Fruit fly (Drosophila melanogaster): Measurements from ENCODE around the gene Hsp27.

dm6 chr3L:9422135-9422534, 38.3 kb downstream of the Hsp27 start:
- TF ChIP-seq CG6683 (GFP tag; optimal IDR thresholded peaks at IDR 0.05), result no peak
- TF ChIP-seq seq (GFP tag; IDR thresholded peaks at IDR 0.05), result no peak
- no peak for TF ChIP-seq Drgx (GFP tag; IDR thresholded peaks at IDR 0.05)
- TF ChIP-seq zen2 (GFP tag; IDR thresholded peaks at IDR 0.05; ENCODE audit: partially characterized antibody), result no peak
- no peak for TF ChIP-seq crol (GFP tag; IDR thresholded peaks at IDR 0.05)
- TF ChIP-seq CG16779 (GFP tag; IDR thresholded peaks at IDR 0.05), result no peak
- no peak for TF ChIP-seq CG7839 (tag; optimal IDR thresholded peaks at IDR 0.05)
- no peak for TF ChIP-seq CG12769 (tag; optimal IDR thresholded peaks at IDR 0.05)
- no peak for TF ChIP-seq Dbx (GFP tag; IDR thresholded peaks at IDR 0.05)
- TF ChIP-seq h (optimal IDR thresholded peaks at IDR 0.05), result no peak
- no peak for TF ChIP-seq pzg (GFP tag; optimal IDR thresholded peaks at IDR 0.05)
